Fruit fly (Drosophila melanogaster) whole organism, embryonic: ENCODE data around the gene temp.

Experiments
- Abd-B ChIP-seq: fragments of 200-800 bp; sonication (Bioruptor generic); optimal IDR thresholded peaks from 2 replicates; lab custom pipeline; 2018; ENCODE audit warnings: missing biosample characterization, mild to moderate bottlenecking, missing genetic modification characterization, moderate library complexity
- Aef1 ChIP-seq: fragments of 200-800 bp; sonication (Bioruptor generic); IDR thresholded peaks from 3 replicates; pipeline ENCODE4 v1.3.6; 2022; ENCODE audit warnings: missing biosample characterization, missing genetic modification characterization
- B-H2 ChIP-seq: fragments of 200-800 bp; sonication (Bioruptor generic); optimal IDR thresholded peaks from 2 replicates; lab custom pipeline; 2018; ENCODE audit warnings: missing biosample characterization, mild to moderate bottlenecking, missing genetic modification characterization
- BtbVII ChIP-seq: fragments of 200-800 bp; sonication (Bioruptor generic); optimal IDR thresholded peaks from 3 replicates; lab custom pipeline; 2017; ENCODE audit warnings: missing biosample characterization, mild to moderate bottlenecking, missing genetic modification characterization
- CG10431 ChIP-seq: fragments of 200-800 bp; sonication (Bioruptor generic); optimal IDR thresholded peaks from 3 replicates; lab custom pipeline; 2018; ENCODE audit warnings: missing biosample characterization, mild to moderate bottlenecking, missing genetic modification characterization
- CG10462 ChIP-seq: fragments of 200-800 bp; sonication (Bioruptor generic); optimal IDR thresholded peaks from 2 replicates; lab custom pipeline; 2016; ENCODE audit warnings: missing biosample characterization, missing genetic modification characterization
- CG11695 ChIP-seq: fragments of 200-800 bp; sonication (Bioruptor generic); IDR thresholded peaks from 3 replicates; pipeline ENCODE4 v1.3.6; 2022; ENCODE audit warnings: missing biosample characterization, missing genetic modification characterization
- CG12219 ChIP-seq: fragments of 200-800 bp; sonication (Bioruptor generic); optimal IDR thresholded peaks from 3 replicates; lab custom pipeline; 2018; ENCODE audit warnings: missing biosample characterization, mild to moderate bottlenecking, missing genetic modification characterization
- CG1647 ChIP-seq: fragments of 200-800 bp; sonication (Bioruptor generic); optimal IDR thresholded peaks from 3 replicates; lab custom pipeline; 2016; ENCODE audit warnings: missing biosample characterization, missing genetic modification characterization
- CG17802 ChIP-seq: fragments of 200-800 bp; sonication (Bioruptor generic); optimal IDR thresholded peaks from 2 replicates; lab custom pipeline; 2018; ENCODE audit warnings: missing biosample characterization, mild to moderate bottlenecking, missing genetic modification characterization, moderate library complexity
- CG17912 ChIP-seq: fragments of 200-800 bp; sonication (Bioruptor generic); optimal IDR thresholded peaks from 2 replicates; lab custom pipeline; 2018; ENCODE audit warnings: missing biosample characterization, mild to moderate bottlenecking, missing genetic modification characterization
- CG18262 ChIP-seq: fragments of 200-800 bp; optimal IDR thresholded peaks from 3 replicates; lab custom pipeline; 2019; ENCODE audit warnings: missing biosample characterization, mild to moderate bottlenecking, missing genetic modification characterization, moderate library complexity
- CG3281 ChIP-seq: fragments of 200-800 bp; sonication (Bioruptor generic); optimal IDR thresholded peaks from 3 replicates; lab custom pipeline; 2017; ENCODE audit warnings: missing biosample characterization, mild to moderate bottlenecking, missing genetic modification characterization
- CG7839 ChIP-seq: fragments of 200-800 bp; sonication (Bioruptor generic); optimal IDR thresholded peaks from 3 replicates; lab custom pipeline; 2018; ENCODE audit warnings: missing biosample characterization, mild to moderate bottlenecking, missing genetic modification characterization, moderate library complexity
- CG8388 ChIP-seq: fragments of 200-800 bp; sonication (Bioruptor generic); optimal IDR thresholded peaks from 2 replicates; lab custom pipeline; 2019; ENCODE audit warnings: missing biosample characterization, mild to moderate bottlenecking, missing genetic modification characterization, moderate library complexity
- Drgx ChIP-seq: fragments of 200-800 bp; sonication (Bioruptor generic); IDR thresholded peaks from 2 replicates; pipeline ENCODE4 v1.3.6; 2022; ENCODE audit warnings: missing biosample characterization, missing genetic modification characterization
- Hey ChIP-seq: fragments of 200-800 bp; sonication (Bioruptor generic); optimal IDR thresholded peaks from 3 replicates; lab custom pipeline; 2018; ENCODE audit warnings: missing biosample characterization, mild to moderate bottlenecking, missing genetic modification characterization
- HmgD ChIP-seq: fragments of 200-800 bp; sonication (Bioruptor generic); optimal IDR thresholded peaks from 3 replicates; lab custom pipeline; 2016; ENCODE audit warnings: missing biosample characterization, missing genetic modification characterization
- Hmr ChIP-seq: fragments of 200-800 bp; sonication (Bioruptor generic); optimal IDR thresholded peaks from 3 replicates; lab custom pipeline; 2017; ENCODE audit warnings: mild to moderate bottlenecking, missing biosample characterization, missing genetic modification reagents, missing genetic modification characterization
- MBD-R2 ChIP-seq: fragments of 200-800 bp; sonication (Bioruptor generic); IDR thresholded peaks from 2 replicates; pipeline ENCODE4 v1.3.6; 2022; ENCODE audit warnings: missing biosample characterization, missing genetic modification characterization
- Mes4 ChIP-seq: fragments of 200-800 bp; sonication (Bioruptor generic); optimal IDR thresholded peaks from 2 replicates; lab custom pipeline; 2016; ENCODE audit warnings: missing biosample characterization, missing genetic modification characterization
- Nf-YA ChIP-seq: fragments of 200-800 bp; sonication (Bioruptor generic); IDR thresholded peaks from 2 replicates; pipeline ENCODE4 v1.3.6; 2022; ENCODE audit warnings: missing biosample characterization, missing genetic modification characterization
- Nf-YC ChIP-seq: fragments of 200-800 bp; optimal IDR thresholded peaks from 3 replicates; lab custom pipeline; 2019; ENCODE audit warnings: missing biosample characterization, mild to moderate bottlenecking, missing genetic modification characterization, moderate library complexity
- Oaz ChIP-seq: fragments of 200-800 bp; sonication (Bioruptor generic); IDR thresholded peaks from 2 replicates; pipeline ENCODE4 v1.3.6; 2022; ENCODE audit warnings: missing biosample characterization, missing genetic modification characterization
- Optix ChIP-seq: fragments of 200-800 bp; sonication (Bioruptor generic); IDR thresholded peaks from 3 replicates; pipeline ENCODE4 v1.3.6; 2022; ENCODE audit warnings: missing biosample characterization, missing genetic modification characterization
- PHDP ChIP-seq: fragments of 200-800 bp; sonication (Bioruptor generic); optimal IDR thresholded peaks from 3 replicates; lab custom pipeline; 2018; ENCODE audit warnings: missing biosample characterization, mild to moderate bottlenecking, missing genetic modification characterization, moderate library complexity
- TFAM ChIP-seq: fragments of 200-800 bp; sonication (Bioruptor generic); optimal IDR thresholded peaks from 2 replicates; lab custom pipeline; 2017; ENCODE audit warnings: missing biosample characterization, missing genetic modification characterization, inconsistent platforms
- ab ChIP-seq: fragments of 200-800 bp; sonication (Bioruptor generic); optimal IDR thresholded peaks from 2 replicates; lab custom pipeline; 2016; ENCODE audit warnings: missing biosample characterization, missing genetic modification characterization
- bab2 ChIP-seq: fragments of 200-800 bp; sonication (Bioruptor generic); optimal IDR thresholded peaks from 2 replicates; lab custom pipeline; 2016; ENCODE audit warnings: missing biosample characterization, missing genetic modification characterization
- bigmax ChIP-seq: fragments of 200-800 bp; sonication (Bioruptor generic); optimal IDR thresholded peaks from 2 replicates; lab custom pipeline; 2018; ENCODE audit warnings: missing biosample characterization, mild to moderate bottlenecking, missing genetic modification characterization
- cad ChIP-seq: fragments of >200 bp; optimal IDR thresholded peaks from 2 replicates; lab custom pipeline; 2017; ENCODE audit warnings: missing biosample characterization, missing genetic modification characterization
- chn ChIP-seq: fragments of 200-800 bp; sonication (Bioruptor generic); optimal IDR thresholded peaks from 2 replicates; lab custom pipeline; 2016; ENCODE audit warnings: missing biosample characterization, missing genetic modification characterization
- crp ChIP-seq, 2 experiments: fragments of 200-800 bp; sonication (Bioruptor generic); optimal IDR thresholded peaks; 2 replicates in 1 of 2; 3 replicates in 1 of 2; lab custom pipeline; 2017; ENCODE audit warnings: missing biosample characterization in 2 of 2, missing genetic modification characterization in 2 of 2, mild to moderate bottlenecking in 1 of 2, moderate library complexity in 1 of 2
- da ChIP-seq: fragments of 200-800 bp; sonication (Bioruptor generic); optimal IDR thresholded peaks from 2 replicates; lab custom pipeline; 2016; ENCODE audit warnings: missing biosample characterization, missing genetic modification characterization
- emc ChIP-seq: fragments of 200-800 bp; sonication (Bioruptor generic); optimal IDR thresholded peaks from 2 replicates; lab custom pipeline; 2016; ENCODE audit warnings: missing biosample characterization, missing genetic modification characterization
- gfzf ChIP-seq: fragments of 200-800 bp; sonication (Bioruptor generic); optimal IDR thresholded peaks from 2 replicates; lab custom pipeline; 2016; ENCODE audit warnings: missing biosample characterization, mild to moderate bottlenecking, missing genetic modification characterization, moderate library complexity
- gro ChIP-seq: fragments of 200-800 bp; sonication (Bioruptor generic); optimal IDR thresholded peaks from 2 replicates; lab custom pipeline; 2016; ENCODE audit warnings: missing biosample characterization, missing genetic modification characterization
- h ChIP-seq: fragments of >200 bp; optimal IDR thresholded peaks from 2 replicates; lab custom pipeline; 2017
- hth ChIP-seq: fragments of >200 bp; optimal IDR thresholded peaks from 2 replicates; lab custom pipeline; 2017; ENCODE audit warnings: inconsistent platforms
- jumu ChIP-seq: fragments of 200-800 bp; sonication (Bioruptor generic); optimal IDR thresholded peaks from 3 replicates; lab custom pipeline; 2016; ENCODE audit warnings: missing biosample characterization, missing genetic modification characterization
- lov ChIP-seq, 2 experiments: fragments of 200-800 bp in 1 of 2; fragments of >200 bp in 1 of 2; sonication (Bioruptor generic) in 1 of 2; IDR thresholded peaks in 1 of 2; optimal IDR thresholded peaks in 1 of 2; 2 replicates in 1 of 2; 3 replicates in 1 of 2; pipeline versions ENCODE4 v1.3.6 to Lab custom; 2017 to 2022; ENCODE audit warnings: missing biosample characterization in 1 of 2, missing genetic modification characterization in 1 of 2
- pfk ChIP-seq: fragments of 200-800 bp; sonication (Bioruptor generic); optimal IDR thresholded peaks from 2 replicates; lab custom pipeline; 2018; ENCODE audit warnings: missing biosample characterization, mild to moderate bottlenecking, missing genetic modification characterization, moderate library complexity
- prd ChIP-seq, 3 experiments: fragments of >200 bp in 2 of 3; fragments of 200-800 bp in 1 of 3; sonication (Bioruptor generic) in 1 of 3; optimal IDR thresholded peaks in 2 of 3; IDR thresholded peaks in 1 of 3; 2 replicates in 2 of 3; 3 replicates in 1 of 3; pipeline versions ENCODE4 v1.3.6 to Lab custom; 2017 to 2022; ENCODE audit warnings: missing biosample characterization in 1 of 3, missing genetic modification characterization in 1 of 3
- sc ChIP-seq, 3 experiments: fragments of >200 bp in 2 of 3; fragments of 200-800 bp in 1 of 3; sonication (Bioruptor generic) in 1 of 3; optimal IDR thresholded peaks; 2 replicates in 2 of 3; 3 replicates in 1 of 3; lab custom pipeline; 2017; ENCODE audit warnings: mild to moderate bottlenecking in 1 of 3, missing biosample characterization in 1 of 3, missing genetic modification characterization in 1 of 3, missing genetic modification reagents in 1 of 3
- sima ChIP-seq: fragments of 200-800 bp; sonication (Bioruptor generic); optimal IDR thresholded peaks from 2 replicates; lab custom pipeline; 2016; ENCODE audit warnings: missing biosample characterization, missing genetic modification characterization
- slbo ChIP-seq: fragments of 200-800 bp; sonication (Bioruptor generic); IDR thresholded peaks from 2 replicates; pipeline ENCODE4 v1.3.6; 2022; ENCODE audit warnings: missing biosample characterization, missing genetic modification characterization
- tio ChIP-seq: fragments of 200-800 bp; sonication (Bioruptor generic); optimal IDR thresholded peaks from 2 replicates; lab custom pipeline; 2017; ENCODE audit warnings: missing biosample characterization, missing genetic modification characterization, inconsistent platforms
- tna ChIP-seq: fragments of 200-800 bp; sonication (Bioruptor generic); IDR thresholded peaks from 2 replicates; pipeline ENCODE4 v1.3.6; 2022; ENCODE audit warnings: missing biosample characterization, missing genetic modification characterization; ENCODE audit not compliant: partially characterized antibody
- tx ChIP-seq: fragments of 200-800 bp; sonication (Bioruptor generic); optimal IDR thresholded peaks from 2 replicates; lab custom pipeline; 2016; ENCODE audit warnings: missing biosample characterization, missing genetic modification characterization

temp gene

dm6 chrX:2298708-2299370 lies 36.5 kb upstream of the temp start (continued):
- TF ChIP-seq da (GFP tag; lab: Kevin White, UChicago) (peak; percentile 7), CG7839 (tag; lab: Kevin White, UChicago) (peak; percentile 80), Drgx (peak; percentile 94), Oaz (GFP tag; lab: Robert Waterston, UW) (0 out of 2 replicates have a peak, but pooled peaks have one; percentile 12), ab (GFP tag; lab: Kevin White, UChicago) (peak; percentile 67), CG11695 (peak; percentile 82), h (lab: Kevin White, UChicago) (no peak), CG18262 (tag; lab: Kevin White, UChicago) (peak; percentile 93), pfk (no peak), MBD-R2 (0 out of 2 replicates have a peak, but pooled peaks have one; percentile 13), Nf-YC (no peak), Mes4 (GFP tag; lab: Kevin White, UChicago) (peak; percentile 88), bigmax (GFP tag; lab: Kevin White, UChicago) (no peak), gfzf (GFP tag; lab: Kevin White, UChicago) (no peak), Optix (GFP tag; lab: Robert Waterston, UW) (peak; percentile 90), Hmr (GFP tag; lab: Kevin White, UChicago) (peak; percentile 27), CG1647 (GFP tag; lab: Kevin White, UChicago) (peak; percentile 37), CG12219 (GFP tag; lab: Kevin White, UChicago) (peak; percentile 87), chn (GFP tag; lab: Kevin White, UChicago) (peak; percentile 80), Abd-B (peak; percentile 64), B-H2 (GFP tag; lab: Kevin White, UChicago) (no peak), CG17802 (tag; lab: Kevin White, UChicago) (peak; percentile 68), jumu (GFP tag; lab: Kevin White, UChicago) (peak; percentile 72), CG10462 (GFP tag; lab: Kevin White, UChicago) (peak; percentile 60), CG8388 (GFP tag; lab: Kevin White, UChicago) (peak; percentile 88), Hey (no peak), sima (GFP tag; lab: Kevin White, UChicago) (peak; percentile 5), crp (GFP tag; optimal IDR thresholded peaks at IDR 0.05; lab: Kevin White, UChicago) (peak in 1 of 2 experiments; percentile 26), TFAM (peak; percentile 58), CG17912 (no peak), CG10431 (GFP tag; lab: Kevin White, UChicago) (peak; percentile 55), HmgD (GFP tag; lab: Kevin White, UChicago) (peak; percentile 64), cad (GFP tag; lab: Kevin White, UChicago) (no peak), Aef1 (GFP tag; lab: Robert Waterston, UW) (peak; percentile 52; the same call in 2 of the 3 replicates), BtbVII (peak; percentile 15), tna (GFP tag; lab: Robert Waterston, UW) (no peak), tio (GFP tag; lab: Kevin White, UChicago) (peak; percentile 59), sc (optimal IDR thresholded peaks at IDR 0.05; lab: Kevin White, UChicago) (no peak), sc (GFP tag; optimal IDR thresholded peaks at IDR 0.05; lab: Kevin White, UChicago) (peak; percentile 75), gro (GFP tag; lab: Kevin White, UChicago) (peak; percentile 12), lov (optimal IDR thresholded peaks at IDR 0.05; lab: Kevin White, UChicago) (no peak), lov (GFP tag; IDR thresholded peaks at IDR 0.05; lab: Robert Waterston, UW) (peak; percentile 91), PHDP (tag; lab: Kevin White, UChicago) (peak; percentile 80), CG3281 (GFP tag; lab: Kevin White, UChicago) (peak; percentile 6), emc (GFP tag; lab: Kevin White, UChicago) (peak; percentile 10), bab2 (GFP tag; lab: Kevin White, UChicago) (peak; percentile 70), prd (optimal IDR thresholded peaks at IDR 0.05; lab: Kevin White, UChicago) (no peak), prd (GFP tag; IDR thresholded peaks at IDR 0.05; lab: Robert Waterston, UW) (peak; percentile 89), tx (GFP tag; lab: Kevin White, UChicago) (peak; percentile 62), Nf-YA (GFP tag; lab: Robert Waterston, UW) (peak; percentile 66), slbo (peak; percentile 47; the same call in 1 of the 2 replicates), hth (lab: Kevin White, UChicago) (no peak)
